Worm (Caenorhabditis elegans): ENCODE results near the gene svh-1.

The svh-1 gene

DNA sequence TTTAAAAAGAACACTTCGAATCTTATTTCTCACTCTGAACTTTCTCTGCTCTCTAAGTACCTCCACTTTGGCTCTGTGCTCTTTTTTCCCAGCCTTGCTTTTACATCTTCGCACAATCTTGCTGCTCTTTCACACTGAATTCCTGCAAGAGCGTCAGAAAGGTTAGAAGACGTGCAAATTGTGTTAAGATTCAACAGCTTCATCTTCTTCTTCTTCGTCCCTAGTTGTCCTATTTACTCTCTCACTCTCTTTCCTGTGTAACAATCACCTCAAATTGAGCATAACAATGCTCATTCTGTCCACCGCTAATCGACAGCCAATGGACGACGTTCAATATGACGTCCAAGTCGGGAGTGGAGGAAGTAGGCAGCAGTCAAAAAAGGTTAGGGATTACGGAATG, 25.0 kb upstream of the svh-1 start:
- no peak for TF ChIP-seq aly-1 (tag; optimal IDR thresholded peaks at IDR 0.05)
- TF ChIP-seq scrt-1 (GFP tag; IDR thresholded peaks at IDR 0.05): no peak
- no peak for TF ChIP-seq tra-4 (tag; optimal IDR thresholded peaks at IDR 0.05)
- no peak for TF ChIP-seq sea-1 (GFP tag; conservative IDR thresholded peaks at IDR 0.05)
- TF ChIP-seq flt-1 (GFP tag; IDR thresholded peaks at IDR 0.05): no peak
- TF ChIP-seq ama-1 (optimal IDR thresholded peaks at IDR 0.05): no peak
- TF ChIP-seq ets-7 (tag; optimal IDR thresholded peaks at IDR 0.05): no peak
- TF ChIP-seq hmbx-1 (tag; optimal IDR thresholded peaks at IDR 0.05): no peak
- TF ChIP-seq ceh-13 (GFP tag; optimal IDR thresholded peaks at IDR 0.05): no peak
- TF ChIP-seq pes-1 (GFP tag; IDR thresholded peaks at IDR 0.05): no peak

DNA sequence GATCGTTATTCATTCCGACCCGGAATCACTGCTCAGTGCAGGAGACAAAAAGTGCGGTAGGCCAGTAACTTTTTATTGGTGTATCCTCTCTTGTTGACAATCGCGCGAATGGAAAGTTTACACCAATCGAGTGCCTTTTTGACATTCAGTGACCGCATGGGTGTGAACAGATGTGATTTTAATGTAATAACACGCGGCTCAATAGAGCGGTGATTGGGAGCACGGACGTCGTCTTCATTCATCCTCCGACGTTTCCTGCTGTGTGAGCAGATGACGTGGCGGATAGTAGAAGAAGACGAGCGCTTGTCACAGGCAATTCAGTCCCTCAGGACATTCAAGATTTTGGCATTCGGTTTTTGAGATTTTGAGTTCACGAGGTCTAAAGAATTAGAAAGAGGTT, 23.8 kb upstream of the svh-1 start:
- TF ChIP-seq flt-1 (GFP tag; IDR thresholded peaks at IDR 0.05): no peak
- TF ChIP-seq tbx-37 (GFP tag; conservative IDR thresholded peaks at IDR 0.05): no peak
- no peak for TF ChIP-seq ets-7 (tag; optimal IDR thresholded peaks at IDR 0.05)
- no peak for TF ChIP-seq hmg-4 (GFP tag; optimal IDR thresholded peaks at IDR 0.05)
- no peak for TF ChIP-seq aly-1 (tag; optimal IDR thresholded peaks at IDR 0.05)
- TF ChIP-seq hnd-1 (tag; optimal IDR thresholded peaks at IDR 0.05): no peak
- no peak for TF ChIP-seq pes-1 (GFP tag; IDR thresholded peaks at IDR 0.05)
- no peak for TF ChIP-seq tbx-11 (GFP tag; IDR thresholded peaks at IDR 0.05)
- TF ChIP-seq sea-1 (GFP tag; conservative IDR thresholded peaks at IDR 0.05): no peak
- TF ChIP-seq scrt-1 (GFP tag; IDR thresholded peaks at IDR 0.05): no peak
- TF ChIP-seq hmbx-1 (tag; optimal IDR thresholded peaks at IDR 0.05): no peak
- TF ChIP-seq B0310.2 (tag; optimal IDR thresholded peaks at IDR 0.05): no peak
- TF ChIP-seq ceh-13 (GFP tag; optimal IDR thresholded peaks at IDR 0.05): no peak
- TF ChIP-seq ama-1 (optimal IDR thresholded peaks at IDR 0.05): no peak
- TF ChIP-seq ceh-36 (tag; optimal IDR thresholded peaks at IDR 0.05): no peak
- TF ChIP-seq F13C5.2 (tag; optimal IDR thresholded peaks at IDR 0.05): no peak
- no peak for TF ChIP-seq tra-4 (tag; optimal IDR thresholded peaks at IDR 0.05)

DNA sequence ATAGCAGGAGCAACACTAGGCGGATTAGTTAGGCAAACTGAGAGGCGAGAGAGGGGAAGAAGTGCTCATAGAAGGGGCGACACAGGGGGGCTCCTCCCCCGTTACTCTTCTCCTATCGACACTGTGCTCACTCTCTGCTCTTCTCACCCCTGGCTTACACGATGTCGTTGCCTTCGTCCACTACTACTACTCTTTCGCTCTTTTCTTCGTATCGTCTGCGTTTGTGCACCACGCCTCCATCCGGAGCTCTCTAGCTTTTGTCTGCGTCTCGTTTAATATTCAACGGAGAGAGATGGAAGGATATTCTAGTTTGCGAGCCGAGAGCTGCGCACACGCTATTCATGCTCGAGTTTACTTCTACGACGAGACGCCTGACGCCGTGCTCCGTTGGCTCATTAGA, 23.1 kb upstream of the svh-1 start:
- no peak for TF ChIP-seq tra-4 (tag; optimal IDR thresholded peaks at IDR 0.05)
- TF ChIP-seq ets-7 (tag; optimal IDR thresholded peaks at IDR 0.05): no peak
- TF ChIP-seq tbx-37 (GFP tag; conservative IDR thresholded peaks at IDR 0.05): no peak
- peak; percentile 55 for TF ChIP-seq ceh-36 (tag; optimal IDR thresholded peaks at IDR 0.05)
- no peak for TF ChIP-seq pes-1 (GFP tag; IDR thresholded peaks at IDR 0.05)
- no peak for TF ChIP-seq scrt-1 (GFP tag; IDR thresholded peaks at IDR 0.05)
- no peak for TF ChIP-seq hnd-1 (tag; optimal IDR thresholded peaks at IDR 0.05)
- peak; percentile 44 for TF ChIP-seq hmg-4 (GFP tag; optimal IDR thresholded peaks at IDR 0.05)
- no peak for TF ChIP-seq hmbx-1 (tag; optimal IDR thresholded peaks at IDR 0.05)
- TF ChIP-seq B0310.2 (tag; optimal IDR thresholded peaks at IDR 0.05): no peak
- no peak for TF ChIP-seq aly-1 (tag; optimal IDR thresholded peaks at IDR 0.05)
- no peak for TF ChIP-seq tbx-11 (GFP tag; IDR thresholded peaks at IDR 0.05)
- TF ChIP-seq ama-1 (optimal IDR thresholded peaks at IDR 0.05): no peak
- TF ChIP-seq F13C5.2 (tag; optimal IDR thresholded peaks at IDR 0.05): peak; percentile 15
- no peak for TF ChIP-seq flt-1 (GFP tag; IDR thresholded peaks at IDR 0.05)
- no peak for TF ChIP-seq ceh-13 (GFP tag; optimal IDR thresholded peaks at IDR 0.05)
- peak; percentile 57 for TF ChIP-seq sea-1 (GFP tag; conservative IDR thresholded peaks at IDR 0.05)

DNA sequence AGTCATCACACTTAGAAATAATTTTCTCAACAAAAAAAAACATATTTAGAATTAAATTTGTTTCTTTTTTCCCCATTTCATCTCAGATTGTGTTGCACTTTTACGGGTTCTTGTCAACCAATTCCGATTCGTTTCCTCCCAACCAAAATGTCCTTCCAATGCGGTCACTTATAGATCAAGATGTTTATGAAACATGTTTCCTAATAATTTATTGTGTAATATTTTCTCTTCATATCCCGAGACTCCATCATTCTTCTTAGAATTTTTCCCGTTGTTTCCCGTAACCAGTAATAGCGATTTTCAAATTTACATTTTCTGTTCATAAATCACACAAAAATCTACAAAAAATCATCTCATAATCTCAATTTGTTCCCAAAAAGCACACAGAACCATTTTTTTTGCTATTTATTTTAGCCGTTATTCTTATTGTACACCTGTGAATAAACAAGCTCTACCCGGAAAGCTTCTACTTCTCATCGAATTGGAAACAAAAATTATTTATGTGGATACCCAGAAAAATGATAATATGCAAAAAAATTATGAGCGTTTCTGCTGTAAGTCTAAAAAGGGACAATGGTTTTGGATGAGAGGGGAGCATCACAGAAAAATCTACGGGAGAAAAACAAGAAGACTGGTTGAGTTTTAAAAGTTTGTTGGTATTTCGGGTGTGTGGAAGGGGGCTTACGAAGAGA, 17.8 kb upstream of the svh-1 start:
- 0 out of 2 replicates have a peak, but pooled peaks have one; percentile 30 for TF ChIP-seq pes-1 (GFP tag; IDR thresholded peaks at IDR 0.05)
- no peak for TF ChIP-seq ets-7 (tag; optimal IDR thresholded peaks at IDR 0.05)

DNA sequence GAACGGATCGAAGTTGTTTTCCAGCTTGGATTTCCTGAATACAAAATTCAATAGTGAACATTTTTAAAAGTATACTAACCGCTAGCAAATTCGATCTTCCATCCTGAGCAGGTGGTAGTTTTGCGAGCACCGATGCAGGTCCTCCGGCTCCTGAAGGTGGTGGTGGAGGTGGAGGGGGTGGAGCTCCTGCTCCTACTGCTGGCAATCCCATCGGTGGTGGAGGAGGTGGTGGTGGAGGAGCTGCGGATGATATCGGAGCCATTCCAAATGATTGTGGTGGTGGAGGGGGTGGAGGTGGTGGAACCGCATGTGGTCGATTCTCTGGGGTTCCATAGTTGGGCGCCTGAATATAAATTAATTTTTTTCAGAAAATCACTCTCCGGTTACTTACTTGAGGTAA, 16.7 kb upstream of the svh-1 start:
- no peak for TF ChIP-seq B0310.2 (tag; optimal IDR thresholded peaks at IDR 0.05)
- TF ChIP-seq sea-1 (GFP tag; conservative IDR thresholded peaks at IDR 0.05): 0 out of 2 replicates have a peak, but pooled peaks have one; percentile 32

DNA sequence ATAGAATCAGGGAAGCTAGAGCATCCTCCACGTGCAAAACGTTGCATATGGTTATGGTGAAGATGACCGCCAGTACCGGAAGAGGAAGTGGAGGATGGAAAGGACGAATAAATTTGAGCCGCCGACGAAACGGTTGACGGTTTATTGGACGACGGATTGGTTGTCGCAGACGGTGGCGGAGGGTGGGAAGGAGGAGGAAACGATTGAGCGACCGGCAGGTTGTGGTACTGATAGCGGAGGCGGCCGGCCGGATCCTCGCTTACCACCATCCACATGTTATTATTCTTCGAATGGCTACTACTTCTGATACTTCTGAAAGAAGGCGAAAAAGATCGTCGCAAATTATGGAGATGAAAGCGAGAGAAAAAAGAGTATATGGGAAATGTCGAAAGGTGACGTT, 13.5 kb upstream of the svh-1 start:
- no peak for TF ChIP-seq hnd-1 (tag; optimal IDR thresholded peaks at IDR 0.05)
- no peak for TF ChIP-seq B0310.2 (tag; optimal IDR thresholded peaks at IDR 0.05)

DNA sequence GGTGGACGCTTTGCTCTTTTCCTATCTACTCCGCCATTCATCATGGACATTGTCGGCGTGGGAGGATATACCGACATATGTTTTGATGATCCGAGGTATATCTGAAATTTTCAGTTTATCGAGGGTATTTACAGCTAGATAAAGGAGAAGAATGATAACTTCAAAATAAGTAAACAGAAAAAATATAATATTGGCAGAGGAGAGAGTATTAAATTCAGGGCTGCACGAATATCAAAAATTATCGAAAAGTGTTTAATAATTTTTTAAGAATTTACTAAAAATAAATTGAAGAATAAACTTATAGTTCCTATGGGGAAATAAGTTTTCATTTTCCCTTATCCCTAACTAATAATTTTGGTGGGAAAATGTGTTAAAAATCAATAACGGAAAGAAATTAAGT, 7.6 kb upstream of the svh-1 start, which contains the start of gene wsp-1:
wsp-1 (minus strand) TSS at position 101 of the 400 bp plus-strand sequence.
- TF ChIP-seq sea-1 (GFP tag; conservative IDR thresholded peaks at IDR 0.05): no peak
- TF ChIP-seq hmg-4 (GFP tag; optimal IDR thresholded peaks at IDR 0.05): no peak
- no peak for TF ChIP-seq F13C5.2 (tag; optimal IDR thresholded peaks at IDR 0.05)
- TF ChIP-seq tbx-11 (GFP tag; IDR thresholded peaks at IDR 0.05): no peak
- TF ChIP-seq hmbx-1 (tag; optimal IDR thresholded peaks at IDR 0.05): no peak
- no peak for TF ChIP-seq tbx-37 (GFP tag; conservative IDR thresholded peaks at IDR 0.05)
- TF ChIP-seq tra-4 (tag; optimal IDR thresholded peaks at IDR 0.05): no peak
- TF ChIP-seq scrt-1 (GFP tag; IDR thresholded peaks at IDR 0.05): no peak
- TF ChIP-seq aly-1 (tag; optimal IDR thresholded peaks at IDR 0.05): no peak
- TF ChIP-seq ama-1 (optimal IDR thresholded peaks at IDR 0.05): no peak
- TF ChIP-seq ets-7 (tag; optimal IDR thresholded peaks at IDR 0.05): no peak
- TF ChIP-seq flt-1 (GFP tag; IDR thresholded peaks at IDR 0.05): no peak
- TF ChIP-seq ceh-36 (tag; optimal IDR thresholded peaks at IDR 0.05): no peak
- no peak for TF ChIP-seq hnd-1 (tag; optimal IDR thresholded peaks at IDR 0.05)
- TF ChIP-seq ceh-13 (GFP tag; optimal IDR thresholded peaks at IDR 0.05): no peak
- TF ChIP-seq pes-1 (GFP tag; IDR thresholded peaks at IDR 0.05): no peak
- no peak for TF ChIP-seq B0310.2 (tag; optimal IDR thresholded peaks at IDR 0.05)

DNA sequence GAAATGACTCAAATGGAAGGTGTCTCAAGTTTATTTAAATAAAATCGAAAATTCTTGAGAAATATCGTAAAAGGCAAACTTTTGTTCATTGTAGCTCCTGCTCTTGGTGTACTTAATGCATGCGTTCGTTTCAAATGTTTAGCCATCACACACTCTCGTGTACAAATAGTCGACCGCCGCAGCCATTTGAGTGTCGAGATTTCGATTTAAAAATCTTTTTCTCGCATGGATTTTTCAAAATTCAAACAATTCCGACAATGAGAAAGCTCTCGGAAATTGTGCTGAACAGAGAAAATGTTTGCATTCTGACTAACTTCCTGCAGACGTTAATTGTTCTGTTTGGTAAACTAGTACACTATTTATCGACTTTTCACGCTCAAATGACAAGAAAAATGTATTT, 7.1 kb upstream of the svh-1 start:
- TF ChIP-seq F13C5.2 (tag; optimal IDR thresholded peaks at IDR 0.05): no peak
- TF ChIP-seq ets-7 (tag; optimal IDR thresholded peaks at IDR 0.05): no peak
- TF ChIP-seq hmbx-1 (tag; optimal IDR thresholded peaks at IDR 0.05): no peak
- TF ChIP-seq ceh-13 (GFP tag; optimal IDR thresholded peaks at IDR 0.05): no peak
- TF ChIP-seq scrt-1 (GFP tag; IDR thresholded peaks at IDR 0.05): no peak
- TF ChIP-seq tbx-37 (GFP tag; conservative IDR thresholded peaks at IDR 0.05): no peak
- no peak for TF ChIP-seq pes-1 (GFP tag; IDR thresholded peaks at IDR 0.05)
- TF ChIP-seq flt-1 (GFP tag; IDR thresholded peaks at IDR 0.05): no peak
- no peak for TF ChIP-seq tbx-11 (GFP tag; IDR thresholded peaks at IDR 0.05)
- TF ChIP-seq tra-4 (tag; optimal IDR thresholded peaks at IDR 0.05): no peak
- TF ChIP-seq ama-1 (optimal IDR thresholded peaks at IDR 0.05): no peak
- no peak for TF ChIP-seq aly-1 (tag; optimal IDR thresholded peaks at IDR 0.05)
- TF ChIP-seq hmg-4 (GFP tag; optimal IDR thresholded peaks at IDR 0.05): no peak
- no peak for TF ChIP-seq hnd-1 (tag; optimal IDR thresholded peaks at IDR 0.05)
